Worm (Caenorhabditis elegans) whole organism, late embryonic: Measurements from ENCODE around the gene C07H6.2.

Source experiments
- C08G9.2 ChIP-seq: sonication (generic microtip); optimal IDR thresholded peaks from 2 replicates; lab custom pipeline; 2016; ENCODE audit warnings: mild to moderate bottlenecking, missing genetic modification characterization, moderate library complexity, missing compliant biosample characterization
- C38D4.7 ChIP-seq: fragments of 200-800 bp; sonication (Bioruptor generic); optimal IDR thresholded peaks from 2 replicates; lab custom pipeline; 2018; ENCODE audit warnings: mild to moderate bottlenecking, missing genetic modification characterization, moderate library complexity, missing compliant biosample characterization
- F13H6.1 ChIP-seq: sonication (generic microtip); optimal IDR thresholded peaks from 2 replicates; lab custom pipeline; 2016; ENCODE audit warnings: missing genetic modification characterization, missing compliant biosample characterization
- K02D7.2 ChIP-seq: sonication (generic microtip); optimal IDR thresholded peaks from 2 replicates; lab custom pipeline; 2017; ENCODE audit warnings: mild to moderate bottlenecking, missing genetic modification characterization, missing compliant biosample characterization
- Y22D7AL.16 ChIP-seq: sonication (generic microtip); optimal IDR thresholded peaks from 2 replicates; lab custom pipeline; 2016; ENCODE audit warnings: missing genetic modification characterization, missing compliant biosample characterization
- ahr-1 ChIP-seq: sonication (generic microtip); optimal IDR thresholded peaks from 2 replicates; lab custom pipeline; 2016; ENCODE audit warnings: missing genetic modification characterization, missing compliant biosample characterization
- ama-1 ChIP-seq: fragments of 150-350 bp; optimal IDR thresholded peaks from 2 replicates; lab custom pipeline; 2014
- ceh-14 ChIP-seq: sonication (generic microtip); optimal IDR thresholded peaks from 2 replicates; lab custom pipeline; 2016; ENCODE audit warnings: missing genotype, missing genetic modification characterization, missing compliant biosample characterization
- ceh-18 ChIP-seq: sonication (generic microtip); optimal IDR thresholded peaks from 2 replicates; lab custom pipeline; 2016; ENCODE audit warnings: missing genetic modification characterization, missing compliant biosample characterization
- ceh-19 ChIP-seq: fragments of 200-800 bp; sonication (Bioruptor generic); optimal IDR thresholded peaks from 2 replicates; lab custom pipeline; 2018; ENCODE audit warnings: mild to moderate bottlenecking, missing genetic modification characterization, missing compliant biosample characterization
- ceh-22 ChIP-seq: sonication (generic microtip); optimal IDR thresholded peaks from 2 replicates; lab custom pipeline; 2017; ENCODE audit warnings: missing biosample characterization, missing genetic modification characterization
- ceh-30 ChIP-seq: fragments of 150-350 bp; optimal IDR thresholded peaks from 2 replicates; lab custom pipeline; 2014; ENCODE audit warnings: missing biosample characterization, missing genetic modification characterization
- ceh-31 ChIP-seq: sonication (generic microtip); optimal IDR thresholded peaks from 2 replicates; lab custom pipeline; 2016; ENCODE audit warnings: missing genetic modification characterization, missing compliant biosample characterization
- ceh-34 ChIP-seq: sonication (generic microtip); optimal IDR thresholded peaks from 2 replicates; lab custom pipeline; 2016; ENCODE audit warnings: mild to moderate bottlenecking, missing genetic modification characterization, missing compliant biosample characterization
- ceh-45 ChIP-seq: fragments of 200-800 bp; sonication (Bioruptor generic); IDR thresholded peaks from 2 replicates; pipeline ENCODE4 v1.3.6; 2022; ENCODE audit warnings: missing genetic modification reagents, missing genetic modification characterization, missing compliant biosample characterization
- ceh-48 ChIP-seq: sonication (generic microtip); optimal IDR thresholded peaks from 2 replicates; lab custom pipeline; 2016; ENCODE audit warnings: missing genetic modification characterization, inconsistent platforms, missing compliant biosample characterization
- ceh-6 ChIP-seq: fragments of 200-800 bp; sonication (Bioruptor generic); optimal IDR thresholded peaks from 2 replicates; lab custom pipeline; 2018; ENCODE audit warnings: mild to moderate bottlenecking, missing genetic modification characterization, missing compliant biosample characterization
- ceh-9 ChIP-seq: sonication (generic microtip); optimal IDR thresholded peaks from 2 replicates; lab custom pipeline; 2016; ENCODE audit warnings: mild to moderate bottlenecking, missing genetic modification characterization, inconsistent platforms, missing compliant biosample characterization
- che-1 ChIP-seq: sonication (generic microtip); optimal IDR thresholded peaks from 2 replicates; lab custom pipeline; 2016; ENCODE audit warnings: mild to moderate bottlenecking, missing genetic modification characterization, missing compliant biosample characterization
- dmd-4 ChIP-seq: sonication (generic microtip); optimal IDR thresholded peaks from 2 replicates; lab custom pipeline; 2016; ENCODE audit warnings: borderline replicate concordance, missing genetic modification characterization, missing compliant biosample characterization
- dve-1 ChIP-seq: sonication (generic microtip); optimal IDR thresholded peaks from 2 replicates; lab custom pipeline; 2017; ENCODE audit warnings: antibody characterized with exemption, mild to moderate bottlenecking, missing genetic modification characterization, missing compliant biosample characterization
- elt-2 ChIP-seq: sonication (generic microtip); optimal IDR thresholded peaks from 2 replicates; lab custom pipeline; 2016; ENCODE audit warnings: missing genetic modification reagents, missing genetic modification characterization, missing compliant biosample characterization
- elt-4 ChIP-seq: sonication (generic microtip); optimal IDR thresholded peaks from 2 replicates; lab custom pipeline; 2016; ENCODE audit warnings: missing genetic modification characterization, missing compliant biosample characterization
- ets-4 ChIP-seq: sonication (generic microtip); optimal IDR thresholded peaks from 2 replicates; lab custom pipeline; 2016; ENCODE audit warnings: missing genetic modification characterization, missing compliant biosample characterization
- fax-1 ChIP-seq: sonication (generic microtip); optimal IDR thresholded peaks from 2 replicates; lab custom pipeline; 2016; ENCODE audit warnings: missing genotype, missing genetic modification characterization, missing compliant biosample characterization
- madf-2 ChIP-seq: sonication (generic microtip); optimal IDR thresholded peaks from 2 replicates; lab custom pipeline; 2017; ENCODE audit warnings: missing genetic modification characterization, missing compliant biosample characterization
- mec-3 ChIP-seq: sonication (generic microtip); optimal IDR thresholded peaks from 2 replicates; lab custom pipeline; 2016; ENCODE audit warnings: borderline replicate concordance, missing genetic modification characterization, missing compliant biosample characterization
- nhr-11 ChIP-seq: fragments of 150-350 bp; optimal IDR thresholded peaks from 2 replicates; lab custom pipeline; 2014; ENCODE audit warnings: missing biosample characterization, missing genetic modification characterization
- nhr-232 ChIP-seq: sonication (generic microtip); optimal IDR thresholded peaks from 2 replicates; lab custom pipeline; 2016; ENCODE audit warnings: missing genetic modification characterization, missing compliant biosample characterization
- npax-4 ChIP-seq: sonication (generic microtip); optimal IDR thresholded peaks from 2 replicates; lab custom pipeline; 2016; ENCODE audit warnings: missing genetic modification characterization, missing compliant biosample characterization
- odd-2 ChIP-seq: sonication (generic microtip); optimal IDR thresholded peaks from 2 replicates; lab custom pipeline; 2017; ENCODE audit warnings: antibody characterized with exemption, mild to moderate bottlenecking, missing genetic modification characterization, missing compliant biosample characterization
- pat-9 ChIP-seq: fragments of 200-800 bp; sonication (Bioruptor generic); optimal IDR thresholded peaks from 2 replicates; lab custom pipeline; 2018; ENCODE audit warnings: mild to moderate bottlenecking, missing genetic modification characterization, moderate library complexity, missing compliant biosample characterization
- pax-1 ChIP-seq: fragments of 150-350 bp; optimal IDR thresholded peaks from 2 replicates; lab custom pipeline; 2014; ENCODE audit warnings: missing biosample characterization, missing genetic modification characterization
- pros-1 ChIP-seq: fragments of 150-350 bp; optimal IDR thresholded peaks from 2 replicates; lab custom pipeline; 2014; ENCODE audit warnings: missing biosample characterization, missing genetic modification reagents, missing genetic modification characterization
- ref-2 ChIP-seq: sonication (generic microtip); optimal IDR thresholded peaks from 2 replicates; lab custom pipeline; 2016; ENCODE audit warnings: missing genetic modification characterization, missing compliant biosample characterization
- sdc-2 ChIP-seq: sonication (generic microtip); optimal IDR thresholded peaks from 2 replicates; lab custom pipeline; 2016; ENCODE audit warnings: missing genotype, missing genetic modification characterization, missing compliant biosample characterization
- sox-2 ChIP-seq: fragments of 200-800 bp; sonication (Bioruptor generic); IDR thresholded peaks from 2 replicates; pipeline ENCODE4 v1.3.6; 2022; ENCODE audit warnings: missing genetic modification reagents, missing genetic modification characterization, missing compliant biosample characterization
- sox-4 ChIP-seq: sonication (generic microtip); optimal IDR thresholded peaks from 2 replicates; lab custom pipeline; 2017; ENCODE audit warnings: mild to moderate bottlenecking, missing genetic modification characterization, inconsistent platforms, missing compliant biosample characterization
- tbx-2 ChIP-seq: sonication (generic microtip); optimal IDR thresholded peaks from 2 replicates; lab custom pipeline; 2016; ENCODE audit warnings: missing genetic modification characterization, missing compliant biosample characterization
- unc-3 ChIP-seq, 2 experiments: fragments of 200-800 bp in 1 of 2; sonication (Bioruptor generic) in 1 of 2; sonication (generic microtip) in 1 of 2; conservative IDR thresholded peaks in 1 of 2; optimal IDR thresholded peaks in 1 of 2; 2 replicates each; pipeline versions ENCODE4 v1.3.6 to Lab custom; 2016 to 2022; ENCODE audit warnings: missing compliant biosample characterization in 2 of 2, missing genetic modification characterization in 2 of 2, missing genetic modification reagents in 1 of 2

The C07H6.2 gene

ce11 chrIII:7490061-7490460 lies 30.7 kb upstream of the C07H6.2 start:
- TF ChIP-seq ceh-9, result no peak
- TF ChIP-seq ref-2 (tag; lab: Kevin White, UChicago), result peak; percentile 33
- TF ChIP-seq, all 69 proteins: peak for 1

ce11 chrIII:7491931-7492330 lies 28.9 kb upstream of the C07H6.2 start:
- no peak for TF ChIP-seq sdc-2
- no peak for TF ChIP-seq nhr-11 (tag; lab: Kevin White, UChicago)
- TF ChIP-seq Y22D7AL.16 (tag; lab: Kevin White, UChicago), result no peak
- TF ChIP-seq ceh-48 (tag; lab: Kevin White, UChicago), result no peak
- no peak for TF ChIP-seq npax-4 (tag; lab: Kevin White, UChicago)
- no peak for TF ChIP-seq tbx-2 (tag; lab: Kevin White, UChicago)
- TF ChIP-seq odd-2, result no peak
- no peak for TF ChIP-seq unc-3 (GFP tag; conservative IDR thresholded peaks at IDR 0.05; lab: Robert Waterston, UW)
- no peak for TF ChIP-seq unc-3 (tag; optimal IDR thresholded peaks at IDR 0.05; lab: Kevin White, UChicago)

- TF ChIP-seq ceh-45, result no peak
- TF ChIP-seq ama-1 (lab: Kevin White, UChicago), result peak; percentile 51
Measured at ce11 chrIII:7494850-7495314, 25.9 kb upstream of the C07H6.2 start.

ce11 chrIII:7495616-7496146 lies 25.1 kb upstream of the C07H6.2 start:
- no peak for TF ChIP-seq nhr-11 (tag; lab: Kevin White, UChicago)

- TF ChIP-seq elt-4, result no peak
- no peak for TF ChIP-seq ahr-1 (tag; lab: Kevin White, UChicago)
- TF ChIP-seq sox-2 (GFP tag; lab: Robert Waterston, UW), result no peak
- no peak for TF ChIP-seq C38D4.7 (GFP tag; lab: Kevin White, UChicago)
- TF ChIP-seq K02D7.2 (tag; lab: Kevin White, UChicago), result no peak
- no peak for TF ChIP-seq ceh-31 (tag; lab: Kevin White, UChicago)
- TF ChIP-seq madf-2 (tag; lab: Kevin White, UChicago), result no peak
- TF ChIP-seq ceh-34 (tag; lab: Kevin White, UChicago), result no peak
- no peak for TF ChIP-seq pax-1 (tag; lab: Kevin White, UChicago)
- no peak for TF ChIP-seq ceh-14 (tag; lab: Kevin White, UChicago)
Measured at ce11 chrIII:7497782-7498266, 23.0 kb upstream of the C07H6.2 start, which contains the start of gene cgh-1. TSS of gene cgh-1 (minus strand) at chrIII:7497832.

ce11 chrIII:7498346-7498745 lies 22.5 kb upstream of the C07H6.2 start:
- TF ChIP-seq nhr-232 (no peak), ceh-22 (no peak), dve-1 (peak; percentile 81), mec-3 (tag; lab: Kevin White, UChicago) (no peak), ceh-34 (tag; lab: Kevin White, UChicago) (peak; percentile 71), dmd-4 (no peak), fax-1 (tag; lab: Kevin White, UChicago) (no peak), pros-1 (no peak), elt-2 (tag; lab: Kevin White, UChicago) (peak; percentile 89), ceh-30 (no peak), unc-3 (GFP tag; conservative IDR thresholded peaks at IDR 0.05; lab: Robert Waterston, UW) (no peak), unc-3 (tag; optimal IDR thresholded peaks at IDR 0.05; lab: Kevin White, UChicago) (no peak), C08G9.2 (no peak), sdc-2 (no peak), F13H6.1 (no peak), ceh-18 (tag; lab: Kevin White, UChicago) (peak; percentile 81), ceh-14 (tag; lab: Kevin White, UChicago) (peak; percentile 50), sox-4 (no peak), pat-9 (tag; lab: Kevin White, UChicago) (no peak), odd-2 (no peak), ceh-9 (no peak), K02D7.2 (tag; lab: Kevin White, UChicago) (no peak), ets-4 (tag; lab: Kevin White, UChicago) (peak; percentile 26), ceh-6 (no peak), npax-4 (tag; lab: Kevin White, UChicago) (no peak), elt-4 (no peak), madf-2 (tag; lab: Kevin White, UChicago) (no peak), ceh-48 (tag; lab: Kevin White, UChicago) (no peak), ceh-19 (GFP tag; lab: Kevin White, UChicago) (peak; percentile 25), che-1 (tag; lab: Kevin White, UChicago) (no peak)
